Worm (Caenorhabditis elegans): ENCODE measurements around the gene elb-1.

Gene elb-1

DNA sequence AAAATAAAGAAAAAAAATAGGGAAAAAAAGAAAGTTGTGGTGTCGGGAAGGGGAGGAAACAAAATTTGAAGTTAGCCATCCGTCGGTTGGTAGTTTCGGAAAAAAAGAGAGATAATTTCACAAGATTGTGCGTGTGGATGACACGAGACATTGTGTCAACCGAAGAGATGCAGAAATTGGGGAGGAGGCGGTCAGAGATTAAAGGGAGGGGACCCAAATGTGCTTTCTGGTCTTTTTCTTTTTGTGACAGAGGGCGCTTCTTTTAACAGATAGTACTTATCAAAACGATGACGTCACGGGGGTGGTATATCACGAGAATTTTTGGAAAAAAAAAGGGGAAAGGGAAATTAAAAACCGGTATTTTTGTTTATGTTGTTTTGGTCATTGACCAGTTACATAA lies 19.2 kb upstream of the elb-1 start (continued):
- no peak for TF ChIP-seq dmd-8 (GFP tag; IDR thresholded peaks at IDR 0.05)
- TF ChIP-seq T26A8.4 (GFP tag; IDR thresholded peaks at IDR 0.05) = no peak
- no peak for TF ChIP-seq Y75B8A.6 (GFP tag; IDR thresholded peaks at IDR 0.05)
- TF ChIP-seq sdz-12 (GFP tag; optimal IDR thresholded peaks at IDR 0.05) = no peak
- no peak for TF ChIP-seq nhr-10 (tag; optimal IDR thresholded peaks at IDR 0.05)
- TF ChIP-seq gei-8 (GFP tag; optimal IDR thresholded peaks at IDR 0.05) = no peak
- no peak for TF ChIP-seq ceh-62 (tag; optimal IDR thresholded peaks at IDR 0.05)
- no peak for TF ChIP-seq tag-97 (GFP tag; IDR thresholded peaks at IDR 0.05)
- no peak for TF ChIP-seq lin-29 (GFP tag; IDR thresholded peaks at IDR 0.05)
- TF ChIP-seq mxl-3 (GFP tag; optimal IDR thresholded peaks at IDR 0.05) = no peak
- TF ChIP-seq nhr-77 (tag; optimal IDR thresholded peaks at IDR 0.05) = no peak
- no peak for TF ChIP-seq T20F7.1 (GFP tag; optimal IDR thresholded peaks at IDR 0.05)
- TF ChIP-seq Y48G9A.11 (GFP tag; IDR thresholded peaks at IDR 0.05) = no peak
- no peak for TF ChIP-seq saeg-2 (GFP tag; IDR thresholded peaks at IDR 0.05)
- TF ChIP-seq ceh-28 (tag; optimal IDR thresholded peaks at IDR 0.05) = no peak
- TF ChIP-seq lin-13 (GFP tag; optimal IDR thresholded peaks at IDR 0.05) = no peak
- TF ChIP-seq ceh-32 (tag; optimal IDR thresholded peaks at IDR 0.05; ENCODE audit: poor library complexity) = no peak
- TF ChIP-seq lsy-2 (tag; optimal IDR thresholded peaks at IDR 0.05) = peak in 1 of 2 experiments; percentile 52
- no peak for TF ChIP-seq lim-7 (GFP tag; IDR thresholded peaks at IDR 0.05)
- no peak for TF ChIP-seq F44E2.7 (GFP tag; IDR thresholded peaks at IDR 0.05)
- TF ChIP-seq spr-1 (tag; optimal IDR thresholded peaks at IDR 0.05) = no peak
- TF ChIP-seq daf-12 (tag; optimal IDR thresholded peaks at IDR 0.05) = no peak
- no peak for TF ChIP-seq ceh-44 (GFP tag; IDR thresholded peaks at IDR 0.05)
- no peak for TF ChIP-seq lin-15B (tag; optimal IDR thresholded peaks at IDR 0.05)
- TF ChIP-seq mdl-1 (tag; optimal IDR thresholded peaks at IDR 0.05) = peak in 1 of 2 experiments; percentile 25
- no peak for TF ChIP-seq fkh-10 (GFP tag; optimal IDR thresholded peaks at IDR 0.05)
- no peak for TF ChIP-seq jun-1 (tag; optimal IDR thresholded peaks at IDR 0.05)
- TF ChIP-seq nhr-41 (GFP tag; IDR thresholded peaks at IDR 0.05) = no peak

ce11 chrIII:11737527-11737926 lies 18.3 kb upstream of the elb-1 start, which contains the start of gene sup-1:
Gene sup-1 (minus strand): TSS chrIII:11737627.
- TF ChIP-seq lin-29 (GFP tag; IDR thresholded peaks at IDR 0.05) = no peak
- TF ChIP-seq ces-1 (GFP tag; optimal IDR thresholded peaks at IDR 0.05) = no peak
- peak; percentile 29 for TF ChIP-seq aha-1 (tag)
- TF ChIP-seq F10B5.3 (tag; optimal IDR thresholded peaks at IDR 0.05) = no peak
- no peak for TF ChIP-seq ama-1 (optimal IDR thresholded peaks at IDR 0.05)
- TF ChIP-seq snpc-4 (tag; optimal IDR thresholded peaks at IDR 0.05) = no peak
- TF ChIP-seq lir-3 (tag; optimal IDR thresholded peaks at IDR 0.05) = no peak
- TF ChIP-seq spr-3 (GFP tag; optimal IDR thresholded peaks at IDR 0.05) = no peak

DNA sequence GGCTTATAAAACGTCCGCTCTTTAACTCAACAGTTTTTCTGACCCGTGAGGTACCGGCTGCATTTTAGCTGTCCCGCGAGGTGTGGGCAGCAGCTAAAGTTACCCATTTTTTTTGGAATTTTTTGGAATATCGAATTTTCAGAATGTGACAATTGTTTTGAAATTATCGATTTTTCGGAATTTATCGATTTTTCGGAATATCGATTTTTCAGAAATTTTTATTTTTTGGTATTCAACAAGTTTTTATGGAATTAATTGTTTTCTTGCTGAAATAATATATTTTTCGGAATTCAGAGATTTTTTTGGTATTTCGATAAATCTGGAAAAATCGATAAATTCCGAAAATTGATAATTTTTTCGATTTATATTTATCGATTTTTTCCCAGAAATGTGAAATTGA lies 13.7 kb upstream of the elb-1 start:
- TF ChIP-seq mep-1 (tag; optimal IDR thresholded peaks at IDR 0.05) = peak; percentile 11
- no peak for TF ChIP-seq arid-1 (GFP tag; conservative IDR thresholded peaks at IDR 0.05)
- peak; percentile 95 for TF ChIP-seq ceh-28 (tag; optimal IDR thresholded peaks at IDR 0.05)

DNA sequence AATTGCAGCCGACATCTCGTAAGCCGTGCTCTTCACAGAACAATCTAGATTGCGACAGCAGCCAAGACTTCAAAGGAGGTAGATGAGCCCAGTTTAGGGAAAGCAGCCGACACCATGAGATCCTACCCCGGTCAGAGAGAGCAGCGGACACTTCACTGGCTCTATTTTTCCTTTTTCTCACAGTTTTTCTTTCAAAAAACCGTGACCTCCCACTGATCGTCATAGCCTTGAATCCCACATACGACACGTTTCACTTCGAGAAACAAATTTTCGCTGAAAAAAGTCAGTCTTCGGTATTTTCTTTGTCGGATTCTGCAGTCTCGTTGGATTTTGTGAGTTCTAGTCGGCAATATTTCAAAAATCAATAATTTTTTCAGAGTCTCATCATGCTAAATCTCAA lies 12.8 kb upstream of the elb-1 start, which contains the start of gene Y41C4A.21:
Gene Y41C4A.21 (plus strand): TSS at position 301 of the 400 bp plus-strand sequence.
- TF ChIP-seq set-16 (GFP tag; IDR thresholded peaks at IDR 0.05) (0 out of 2 replicates have a peak, but pooled peaks have one; percentile 4), zfp-2 (tag; optimal IDR thresholded peaks at IDR 0.05) (no peak), lin-13 (GFP tag; optimal IDR thresholded peaks at IDR 0.05) (no peak)

Measured in whole organism, L4 larva.